Worm (Caenorhabditis elegans) whole organism, late embryonic: ENCODE data around the gene fbxa-208.

ENCODE experiments used
- C08G9.2 ChIP-seq: sonication (generic microtip); optimal IDR thresholded peaks from 2 replicates; lab custom pipeline; 2016; ENCODE audit warnings: mild to moderate bottlenecking, missing genetic modification characterization, moderate library complexity, missing compliant biosample characterization
- F13H6.1 ChIP-seq: sonication (generic microtip); optimal IDR thresholded peaks from 2 replicates; lab custom pipeline; 2016; ENCODE audit warnings: missing genetic modification characterization, missing compliant biosample characterization
- K09A11.1 ChIP-seq: sonication (generic microtip); optimal IDR thresholded peaks from 2 replicates; lab custom pipeline; 2017; ENCODE audit warnings: antibody characterized with exemption, mild to moderate bottlenecking, missing genetic modification characterization, missing compliant biosample characterization; ENCODE audit not compliant: insufficient read depth
- T23F11.4 ChIP-seq: fragments of 200-800 bp; sonication (Bioruptor generic); optimal IDR thresholded peaks from 2 replicates; lab custom pipeline; 2018; ENCODE audit warnings: mild to moderate bottlenecking, missing genetic modification characterization, missing compliant biosample characterization
- Y22D7AL.16 ChIP-seq: sonication (generic microtip); optimal IDR thresholded peaks from 2 replicates; lab custom pipeline; 2016; ENCODE audit warnings: missing genetic modification characterization, missing compliant biosample characterization
- ahr-1 ChIP-seq: sonication (generic microtip); optimal IDR thresholded peaks from 2 replicates; lab custom pipeline; 2016; ENCODE audit warnings: missing genetic modification characterization, missing compliant biosample characterization
- ama-1 ChIP-seq: fragments of 150-350 bp; optimal IDR thresholded peaks from 2 replicates; lab custom pipeline; 2014
- ceh-14 ChIP-seq: sonication (generic microtip); optimal IDR thresholded peaks from 2 replicates; lab custom pipeline; 2016; ENCODE audit warnings: missing genotype, missing genetic modification characterization, missing compliant biosample characterization
- ceh-18 ChIP-seq: sonication (generic microtip); optimal IDR thresholded peaks from 2 replicates; lab custom pipeline; 2016; ENCODE audit warnings: missing genetic modification characterization, missing compliant biosample characterization
- ceh-19 ChIP-seq: fragments of 200-800 bp; sonication (Bioruptor generic); optimal IDR thresholded peaks from 2 replicates; lab custom pipeline; 2018; ENCODE audit warnings: mild to moderate bottlenecking, missing genetic modification characterization, missing compliant biosample characterization
- ceh-24 ChIP-seq: sonication (generic microtip); optimal IDR thresholded peaks from 2 replicates; lab custom pipeline; 2016; ENCODE audit warnings: mild to moderate bottlenecking, missing genetic modification characterization, missing compliant biosample characterization
- ceh-30 ChIP-seq: fragments of 150-350 bp; optimal IDR thresholded peaks from 2 replicates; lab custom pipeline; 2014; ENCODE audit warnings: missing biosample characterization, missing genetic modification characterization
- ceh-31 ChIP-seq: sonication (generic microtip); optimal IDR thresholded peaks from 2 replicates; lab custom pipeline; 2016; ENCODE audit warnings: missing genetic modification characterization, missing compliant biosample characterization
- ceh-34 ChIP-seq: sonication (generic microtip); optimal IDR thresholded peaks from 2 replicates; lab custom pipeline; 2016; ENCODE audit warnings: mild to moderate bottlenecking, missing genetic modification characterization, missing compliant biosample characterization
- ceh-45 ChIP-seq: fragments of 200-800 bp; sonication (Bioruptor generic); IDR thresholded peaks from 2 replicates; pipeline ENCODE4 v1.3.6; 2022; ENCODE audit warnings: missing genetic modification reagents, missing genetic modification characterization, missing compliant biosample characterization
- ceh-48 ChIP-seq: sonication (generic microtip); optimal IDR thresholded peaks from 2 replicates; lab custom pipeline; 2016; ENCODE audit warnings: missing genetic modification characterization, inconsistent platforms, missing compliant biosample characterization
- ceh-6 ChIP-seq: fragments of 200-800 bp; sonication (Bioruptor generic); optimal IDR thresholded peaks from 2 replicates; lab custom pipeline; 2018; ENCODE audit warnings: mild to moderate bottlenecking, missing genetic modification characterization, missing compliant biosample characterization
- dmd-4 ChIP-seq: sonication (generic microtip); optimal IDR thresholded peaks from 2 replicates; lab custom pipeline; 2016; ENCODE audit warnings: borderline replicate concordance, missing genetic modification characterization, missing compliant biosample characterization
- dve-1 ChIP-seq: sonication (generic microtip); optimal IDR thresholded peaks from 2 replicates; lab custom pipeline; 2017; ENCODE audit warnings: antibody characterized with exemption, mild to moderate bottlenecking, missing genetic modification characterization, missing compliant biosample characterization
- elt-2 ChIP-seq: sonication (generic microtip); optimal IDR thresholded peaks from 2 replicates; lab custom pipeline; 2016; ENCODE audit warnings: missing genetic modification reagents, missing genetic modification characterization, missing compliant biosample characterization
- eyg-1 ChIP-seq: sonication (generic microtip); optimal IDR thresholded peaks from 2 replicates; lab custom pipeline; 2016; ENCODE audit warnings: missing genotype, missing genetic modification characterization, missing compliant biosample characterization
- fkh-6 ChIP-seq: sonication (generic microtip); optimal IDR thresholded peaks from 2 replicates; lab custom pipeline; 2016; ENCODE audit warnings: missing genetic modification characterization, missing compliant biosample characterization
- gmeb-2 ChIP-seq: sonication (generic microtip); optimal IDR thresholded peaks from 2 replicates; lab custom pipeline; 2016; ENCODE audit warnings: missing genetic modification characterization, inconsistent platforms, missing compliant biosample characterization
- hlh-13 ChIP-seq: fragments of 200-800 bp; sonication (Bioruptor generic); optimal IDR thresholded peaks from 2 replicates; lab custom pipeline; 2018; ENCODE audit warnings: mild to moderate bottlenecking, missing genetic modification characterization, missing compliant biosample characterization
- hlh-30 ChIP-seq: sonication (generic microtip); optimal IDR thresholded peaks from 2 replicates; lab custom pipeline; 2017; ENCODE audit warnings: antibody characterized with exemption, missing genetic modification characterization, missing compliant biosample characterization; ENCODE audit not compliant: insufficient read depth
- hlh-8 ChIP-seq: sonication (generic microtip); optimal IDR thresholded peaks from 2 replicates; lab custom pipeline; 2016; ENCODE audit warnings: missing genotype, missing genetic modification characterization, missing compliant biosample characterization
- lim-6 ChIP-seq: sonication (generic microtip); optimal IDR thresholded peaks from 2 replicates; lab custom pipeline; 2016; ENCODE audit warnings: missing genetic modification characterization, missing compliant biosample characterization
- madf-2 ChIP-seq: sonication (generic microtip); optimal IDR thresholded peaks from 2 replicates; lab custom pipeline; 2017; ENCODE audit warnings: missing genetic modification characterization, missing compliant biosample characterization
- nfya-1 ChIP-seq: sonication (generic microtip); optimal IDR thresholded peaks from 2 replicates; lab custom pipeline; 2017; ENCODE audit warnings: missing genetic modification characterization, mild to moderate bottlenecking, missing compliant biosample characterization, antibody characterized with exemption, moderate library complexity
- pag-3 ChIP-seq: sonication (generic microtip); optimal IDR thresholded peaks from 2 replicates; lab custom pipeline; 2016; ENCODE audit warnings: missing compliant biosample characterization, missing genetic modification characterization, borderline replicate concordance
- pat-9 ChIP-seq: fragments of 200-800 bp; sonication (Bioruptor generic); optimal IDR thresholded peaks from 2 replicates; lab custom pipeline; 2018; ENCODE audit warnings: mild to moderate bottlenecking, missing genetic modification characterization, moderate library complexity, missing compliant biosample characterization
- pha-2 ChIP-seq: sonication (generic microtip); optimal IDR thresholded peaks from 2 replicates; lab custom pipeline; 2017; ENCODE audit warnings: mild to moderate bottlenecking, missing genetic modification characterization, missing compliant biosample characterization
- pha-4 ChIP-seq: fragments of 150-350 bp; optimal IDR thresholded peaks from 2 replicates; lab custom pipeline; 2018; ENCODE audit warnings: missing biosample characterization, missing genetic modification reagents, missing genetic modification characterization
- pros-1 ChIP-seq: fragments of 150-350 bp; optimal IDR thresholded peaks from 2 replicates; lab custom pipeline; 2014; ENCODE audit warnings: missing biosample characterization, missing genetic modification reagents, missing genetic modification characterization
- rnt-1 ChIP-seq: sonication (generic microtip); optimal IDR thresholded peaks from 2 replicates; lab custom pipeline; 2016; ENCODE audit warnings: missing genetic modification characterization, missing compliant biosample characterization
- sox-2 ChIP-seq: fragments of 200-800 bp; sonication (Bioruptor generic); IDR thresholded peaks from 2 replicates; pipeline ENCODE4 v1.3.6; 2022; ENCODE audit warnings: missing genetic modification reagents, missing genetic modification characterization, missing compliant biosample characterization
- syd-9 ChIP-seq: sonication (generic microtip); optimal IDR thresholded peaks from 2 replicates; lab custom pipeline; 2016; ENCODE audit warnings: mild to moderate bottlenecking, missing genetic modification characterization, moderate library complexity, missing compliant biosample characterization
- tbx-2 ChIP-seq: sonication (generic microtip); optimal IDR thresholded peaks from 2 replicates; lab custom pipeline; 2016; ENCODE audit warnings: missing genetic modification characterization, missing compliant biosample characterization
- ttx-3 ChIP-seq: sonication (generic microtip); optimal IDR thresholded peaks from 2 replicates; lab custom pipeline; 2016; ENCODE audit warnings: missing genetic modification reagents, missing genetic modification characterization, missing compliant biosample characterization
- unc-42 ChIP-seq: sonication (generic microtip); optimal IDR thresholded peaks from 2 replicates; lab custom pipeline; 2016; ENCODE audit warnings: missing genotype, missing genetic modification characterization, missing compliant biosample characterization
- unc-55 ChIP-seq: sonication (generic microtip); optimal IDR thresholded peaks from 2 replicates; lab custom pipeline; 2017; ENCODE audit warnings: missing biosample characterization, missing genetic modification reagents, missing genetic modification characterization

The fbxa-208 gene

ce11 chrIII:1223319-1224093 lies 33.1 kb upstream of the fbxa-208 start:
- peak; percentile 30 for TF ChIP-seq ceh-18 (tag; lab: Kevin White, UChicago)
- TF ChIP-seq dve-1 (tag; lab: Kevin White, UChicago): peak; percentile 21
- TF ChIP-seq tbx-2 (tag; lab: Kevin White, UChicago): peak; percentile 3
- peak; percentile 99 for TF ChIP-seq ceh-34
- TF ChIP-seq nfya-1: peak; percentile 39
- TF ChIP-seq gmeb-2 (tag; lab: Kevin White, UChicago): no peak
- TF ChIP-seq elt-2: peak; percentile 28
- TF ChIP-seq syd-9: no peak

DNA sequence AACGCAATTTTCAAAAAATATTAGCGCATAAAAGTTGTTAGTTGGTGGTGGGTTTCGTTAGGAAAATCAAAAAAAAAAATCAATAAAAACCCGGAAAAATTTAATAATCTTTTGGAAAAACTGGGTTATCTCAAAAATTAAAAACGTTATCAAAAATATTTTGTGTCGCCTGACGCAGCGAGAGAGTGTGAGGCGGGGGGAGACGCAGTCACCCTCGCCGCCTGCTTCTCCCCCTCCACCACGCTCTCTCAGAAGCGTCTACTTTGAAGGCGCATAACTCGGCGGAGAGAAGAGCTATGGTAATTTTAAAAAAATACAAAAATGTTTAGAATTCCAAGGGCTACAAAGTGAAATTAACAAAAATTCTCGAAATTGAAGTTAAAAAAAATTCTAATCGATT lies 31.5 kb upstream of the fbxa-208 start:
- TF ChIP-seq pat-9 (tag; lab: Kevin White, UChicago) (no peak), ceh-34 (no peak), ttx-3 (no peak), hlh-13 (no peak), ceh-30 (tag; lab: Kevin White, UChicago) (no peak), sox-2 (no peak), unc-55 (GFP tag; lab: Kevin White, UChicago) (no peak), hlh-8 (no peak), hlh-30 (tag; lab: Kevin White, UChicago) (no peak), eyg-1 (tag; lab: Kevin White, UChicago) (no peak), F13H6.1 (tag; lab: Kevin White, UChicago) (no peak), ceh-6 (GFP tag; lab: Kevin White, UChicago) (no peak), T23F11.4 (no peak), nfya-1 (no peak), pha-4 (tag; lab: Kevin White, UChicago) (no peak)

ce11 chrIII:1225595-1225994 lies 31.0 kb upstream of the fbxa-208 start:
- no peak for TF ChIP-seq ceh-6 (GFP tag; lab: Kevin White, UChicago)
- no peak for TF ChIP-seq lim-6 (tag; lab: Kevin White, UChicago)
- no peak for TF ChIP-seq C08G9.2
- TF ChIP-seq ceh-34: peak; percentile 87
- TF ChIP-seq ama-1 (lab: Kevin White, UChicago): no peak
- TF ChIP-seq rnt-1: no peak
- TF ChIP-seq unc-42 (tag; lab: Kevin White, UChicago): peak; percentile 77
- TF ChIP-seq ceh-31: peak; percentile 35
- TF ChIP-seq ceh-19 (GFP tag; lab: Kevin White, UChicago): peak; percentile 43
- no peak for TF ChIP-seq ceh-24 (tag; lab: Kevin White, UChicago)

- TF ChIP-seq sox-2 (no peak), hlh-13 (no peak), ceh-31 (no peak), dmd-4 (tag; lab: Kevin White, UChicago) (no peak), fkh-6 (tag; lab: Kevin White, UChicago) (no peak), ceh-14 (tag; lab: Kevin White, UChicago) (no peak), pag-3 (tag; lab: Kevin White, UChicago) (no peak), dve-1 (tag; lab: Kevin White, UChicago) (peak; percentile 44), ceh-18 (tag; lab: Kevin White, UChicago) (peak; percentile 9), Y22D7AL.16 (tag; lab: Kevin White, UChicago) (no peak), ceh-34 (peak; percentile 19), ceh-45 (no peak), F13H6.1 (tag; lab: Kevin White, UChicago) (peak; percentile 1), tbx-2 (tag; lab: Kevin White, UChicago) (peak; percentile 14), K09A11.1 (tag; lab: Kevin White, UChicago) (no peak), pha-2 (tag; lab: Kevin White, UChicago) (no peak), ahr-1 (no peak), pros-1 (tag; lab: Kevin White, UChicago) (no peak), ceh-48 (tag; lab: Kevin White, UChicago) (no peak), madf-2 (tag; lab: Kevin White, UChicago) (no peak)
Measured at ce11 chrIII:1226256-1226655, 30.4 kb upstream of the fbxa-208 start.
